Worm (Caenorhabditis elegans): Measurements from ENCODE around the gene T27A1.2.
"Not testable (repeated sequence)": the region's sequence is repeated elsewhere in the genome, so short reads cannot be mapped to it uniquely, and the experiment has no call there.

DNA sequence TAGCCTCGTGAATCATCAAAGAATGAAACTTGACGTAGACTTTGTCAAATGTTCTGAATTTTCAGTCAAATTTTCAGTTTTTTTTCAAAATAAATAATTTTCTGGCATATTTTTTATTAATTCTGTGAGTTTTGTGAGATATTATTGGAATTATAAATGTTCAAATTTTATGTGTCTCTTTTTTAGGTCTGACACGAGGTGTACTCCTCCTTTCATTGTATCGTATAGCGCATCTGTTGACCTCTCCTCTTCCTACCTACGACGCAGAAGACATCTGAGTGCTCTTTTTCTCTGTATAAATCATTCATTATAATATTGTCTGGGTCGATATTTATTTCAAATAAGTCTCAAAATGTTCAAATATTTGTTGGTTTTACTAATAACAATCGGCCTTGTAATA lies 1.4 kb downstream of the T27A1.2 start, which contains the start of gene T27A1.3:
- not testable (repeated sequence) for TF ChIP-seq lin-40 (tag; optimal IDR thresholded peaks at IDR 0.05); atf-7 (tag; optimal IDR thresholded peaks at IDR 0.05); C06A6.2 (GFP tag; conservative IDR thresholded peaks at IDR 0.05); ama-1 (optimal IDR thresholded peaks at IDR 0.05); ama-1 (GFP tag; optimal IDR thresholded peaks at IDR 0.05); Y67H2A.10 (GFP tag; conservative IDR thresholded peaks at IDR 0.05); lin-26 (GFP tag; IDR thresholded peaks at IDR 0.05); cebp-2 (GFP tag; IDR thresholded peaks at IDR 0.05); him-1 (tag; optimal IDR thresholded peaks at IDR 0.05); nhr-80 (tag; optimal IDR thresholded peaks at IDR 0.05)

All from whole organism, young adult.